Worm (Caenorhabditis elegans) whole organism, midembryonic: ENCODE measurements around the gene lars-1.

ENCODE experiments used
- cog-1 ChIP-seq: sonication (generic microtip); optimal IDR thresholded peaks from 2 replicates; lab custom pipeline; 2016; ENCODE audit warnings: missing genetic modification characterization, missing compliant biosample characterization
- flt-1 ChIP-seq: fragments of 200-800 bp; sonication (Bioruptor generic); IDR thresholded peaks from 2 replicates; pipeline ENCODE4 v1.3.6; 2022; ENCODE audit warnings: missing genetic modification characterization, missing compliant biosample characterization
- med-1 ChIP-seq: sonication (generic microtip); optimal IDR thresholded peaks from 2 replicates; lab custom pipeline; 2017; ENCODE audit warnings: missing genetic modification characterization, mild to moderate bottlenecking, missing compliant biosample characterization, antibody characterized with exemption, missing genetic modification reagents; ENCODE audit not compliant: insufficient read depth
- ztf-23 ChIP-seq: fragments of 200-800 bp; sonication (Bioruptor generic); IDR thresholded peaks from 2 replicates; pipeline ENCODE4 v1.3.6; 2022; ENCODE audit warnings: missing genetic modification reagents, missing genetic modification characterization, missing compliant biosample characterization
- ztf-29 ChIP-seq: fragments of 200-800 bp; sonication (Bioruptor generic); IDR thresholded peaks from 2 replicates; pipeline ENCODE4 v1.3.6; 2022; ENCODE audit warnings: missing genetic modification reagents, missing genetic modification characterization, missing compliant biosample characterization

ce11 chrIII:4172210-4172609 is 14.4 kb downstream of the lars-1 start:
- no peak for TF ChIP-seq ztf-23
- no peak for TF ChIP-seq flt-1
- TF ChIP-seq cog-1 (tag; lab: Kevin White, UChicago), result no peak
- no peak for TF ChIP-seq ztf-29 (GFP tag; lab: Robert Waterston, UW)
- TF ChIP-seq med-1, result no peak
